Worm (Caenorhabditis elegans) whole organism, early embryonic: ENCODE measurements around the gene nhr-120.

ENCODE experiments used
- B0310.2 ChIP-seq: sonication (generic microtip); optimal IDR thresholded peaks from 2 replicates; lab custom pipeline; 2016; ENCODE audit warnings: mild to moderate bottlenecking, missing genetic modification characterization, missing compliant biosample characterization
- F13C5.2 ChIP-seq: sonication (generic microtip); optimal IDR thresholded peaks from 2 replicates; lab custom pipeline; 2017; ENCODE audit warnings: mild to moderate bottlenecking, missing genetic modification characterization, inconsistent platforms, missing compliant biosample characterization
- aly-1 ChIP-seq: sonication (generic microtip); optimal IDR thresholded peaks from 2 replicates; lab custom pipeline; 2016; ENCODE audit warnings: missing genetic modification characterization, missing compliant biosample characterization
- ama-1 ChIP-seq: fragments of 150-350 bp; optimal IDR thresholded peaks from 2 replicates; lab custom pipeline; 2014
- ceh-13 ChIP-seq: fragments of 200-800 bp; sonication (Bioruptor generic); optimal IDR thresholded peaks from 2 replicates; lab custom pipeline; 2018; ENCODE audit warnings: mild to moderate bottlenecking, missing genetic modification characterization, missing compliant biosample characterization
- ceh-36 ChIP-seq: sonication (generic microtip); optimal IDR thresholded peaks from 2 replicates; lab custom pipeline; 2016; ENCODE audit warnings: missing genetic modification characterization, inconsistent platforms, missing compliant biosample characterization
- ets-7 ChIP-seq: sonication (generic microtip); optimal IDR thresholded peaks from 2 replicates; lab custom pipeline; 2016; ENCODE audit warnings: missing genotype, missing genetic modification characterization, missing compliant biosample characterization
- flt-1 ChIP-seq: fragments of 200-800 bp; sonication (Bioruptor generic); IDR thresholded peaks from 2 replicates; pipeline ENCODE4 v1.3.6; 2022; ENCODE audit warnings: missing genetic modification characterization, missing compliant biosample characterization
- hmbx-1 ChIP-seq: sonication (generic microtip); optimal IDR thresholded peaks from 2 replicates; lab custom pipeline; 2016; ENCODE audit warnings: mild to moderate bottlenecking, missing genetic modification characterization, missing compliant biosample characterization
- hmg-4 ChIP-seq: fragments of 200-800 bp; sonication (Bioruptor generic); optimal IDR thresholded peaks from 2 replicates; lab custom pipeline; 2018; ENCODE audit warnings: mild to moderate bottlenecking, missing genetic modification characterization, missing compliant biosample characterization
- hnd-1 ChIP-seq: sonication (generic microtip); optimal IDR thresholded peaks from 2 replicates; lab custom pipeline; 2016; ENCODE audit warnings: missing genetic modification characterization, missing compliant biosample characterization
- pes-1 ChIP-seq: fragments of 200-800 bp; sonication (Bioruptor generic); IDR thresholded peaks from 2 replicates; pipeline ENCODE4 v1.3.6; 2022; ENCODE audit warnings: missing genetic modification reagents, missing genetic modification characterization, missing compliant biosample characterization
- scrt-1 ChIP-seq: fragments of 200-800 bp; sonication (Bioruptor generic); IDR thresholded peaks from 2 replicates; pipeline ENCODE4 v1.3.6; 2022; ENCODE audit warnings: missing genetic modification characterization, missing compliant biosample characterization
- sea-1 ChIP-seq: fragments of 200-800 bp; sonication (Bioruptor generic); conservative IDR thresholded peaks from 2 replicates; pipeline ENCODE4 v1.3.6; 2022; ENCODE audit warnings: missing genetic modification characterization, missing compliant biosample characterization
- tbx-11 ChIP-seq: fragments of 200-800 bp; sonication (Bioruptor generic); IDR thresholded peaks from 2 replicates; pipeline ENCODE4 v1.3.6; 2022; ENCODE audit warnings: missing genetic modification characterization, missing compliant biosample characterization
- tbx-37 ChIP-seq: fragments of 200-800 bp; sonication (Bioruptor generic); conservative IDR thresholded peaks from 2 replicates; pipeline ENCODE4 v1.3.6; 2022; ENCODE audit warnings: missing genetic modification reagents, missing genetic modification characterization, missing compliant biosample characterization
- tra-4 ChIP-seq: sonication (generic microtip); optimal IDR thresholded peaks from 2 replicates; lab custom pipeline; 2017; ENCODE audit warnings: missing genetic modification characterization, missing compliant biosample characterization

nhr-120 gene

ce11 chrX:6665129-6665858 is 24.9 kb upstream of the nhr-120 start:
- TF ChIP-seq hnd-1 (tag; lab: Kevin White, UChicago) (no peak), aly-1 (tag; lab: Kevin White, UChicago) (no peak), F13C5.2 (tag; lab: Kevin White, UChicago) (no peak), tbx-37 (GFP tag; lab: Robert Waterston, UW) (no peak), sea-1 (GFP tag; lab: Robert Waterston, UW) (no peak), ets-7 (tag; lab: Kevin White, UChicago) (no peak), flt-1 (GFP tag; lab: Robert Waterston, UW) (no peak), pes-1 (no peak), tra-4 (tag; lab: Kevin White, UChicago) (no peak), ceh-13 (GFP tag; lab: Kevin White, UChicago) (no peak), tbx-11 (GFP tag; lab: Robert Waterston, UW) (no peak), ama-1 (no peak), ceh-36 (tag; lab: Kevin White, UChicago) (no peak), hmbx-1 (tag; lab: Kevin White, UChicago) (no peak)

ce11 chrX:6663780-6664437 is 23.5 kb upstream of the nhr-120 start:
- no peak for TF ChIP-seq F13C5.2 (tag; lab: Kevin White, UChicago)
- no peak for TF ChIP-seq tbx-37 (GFP tag; lab: Robert Waterston, UW)
- no peak for TF ChIP-seq hnd-1 (tag; lab: Kevin White, UChicago)
- TF ChIP-seq ceh-36 (tag; lab: Kevin White, UChicago) = no peak
- no peak for TF ChIP-seq tbx-11 (GFP tag; lab: Robert Waterston, UW)
- no peak for TF ChIP-seq aly-1 (tag; lab: Kevin White, UChicago)
- TF ChIP-seq B0310.2 (tag; lab: Kevin White, UChicago) = no peak
- no peak for TF ChIP-seq ets-7 (tag; lab: Kevin White, UChicago)
- TF ChIP-seq scrt-1 (GFP tag; lab: Robert Waterston, UW) = no peak
- no peak for TF ChIP-seq ceh-13 (GFP tag; lab: Kevin White, UChicago)
- TF ChIP-seq sea-1 (GFP tag; lab: Robert Waterston, UW) = no peak
- no peak for TF ChIP-seq hmg-4
- TF ChIP-seq ama-1 = no peak
- no peak for TF ChIP-seq tra-4 (tag; lab: Kevin White, UChicago)
- TF ChIP-seq hmbx-1 (tag; lab: Kevin White, UChicago) = no peak
- no peak for TF ChIP-seq flt-1 (GFP tag; lab: Robert Waterston, UW)
- no peak for TF ChIP-seq pes-1

ce11 chrX:6662267-6662666 is 21.8 kb upstream of the nhr-120 start:
- TF ChIP-seq ets-7 (tag; lab: Kevin White, UChicago) (no peak), ama-1 (no peak), hmg-4 (no peak), B0310.2 (tag; lab: Kevin White, UChicago) (no peak)

- TF ChIP-seq aly-1 (tag; lab: Kevin White, UChicago) (no peak), tra-4 (tag; lab: Kevin White, UChicago) (no peak), pes-1 (no peak), ceh-13 (GFP tag; lab: Kevin White, UChicago) (no peak), hmg-4 (no peak), flt-1 (GFP tag; lab: Robert Waterston, UW) (no peak), B0310.2 (tag; lab: Kevin White, UChicago) (no peak), ets-7 (tag; lab: Kevin White, UChicago) (no peak), F13C5.2 (tag; lab: Kevin White, UChicago) (no peak)
Observed at ce11 chrX:6656770-6657169, 16.4 kb upstream of the nhr-120 start.

- TF ChIP-seq flt-1 (GFP tag; lab: Robert Waterston, UW) = no peak
- no peak for TF ChIP-seq ceh-13 (GFP tag; lab: Kevin White, UChicago)
Observed at ce11 chrX:6656251-6656650, 15.8 kb upstream of the nhr-120 start.

- TF ChIP-seq tra-4 (tag; lab: Kevin White, UChicago) = no peak
Observed at ce11 chrX:6655163-6655562, 14.7 kb upstream of the nhr-120 start, which contains the start of gene nhr-173. TSS of gene nhr-173 (plus strand) at chrX:6655528.

- no peak for TF ChIP-seq pes-1
- no peak for TF ChIP-seq tra-4 (tag; lab: Kevin White, UChicago)
- TF ChIP-seq F13C5.2 (tag; lab: Kevin White, UChicago) = no peak
- TF ChIP-seq tbx-11 (GFP tag; lab: Robert Waterston, UW) = no peak
- no peak for TF ChIP-seq ama-1
- TF ChIP-seq hmg-4 = no peak
- TF ChIP-seq ceh-13 (GFP tag; lab: Kevin White, UChicago) = no peak
- no peak for TF ChIP-seq ets-7 (tag; lab: Kevin White, UChicago)
Observed at ce11 chrX:6654139-6654538, 13.7 kb upstream of the nhr-120 start.

ce11 chrX:6653173-6653572 is 12.8 kb upstream of the nhr-120 start:
- TF ChIP-seq ceh-36 (tag; lab: Kevin White, UChicago) = no peak
- TF ChIP-seq tbx-37 (GFP tag; lab: Robert Waterston, UW) = no peak
- no peak for TF ChIP-seq F13C5.2 (tag; lab: Kevin White, UChicago)
